Fruit fly (Drosophila melanogaster) whole organism, embryonic: Measurements from ENCODE around the gene Nle.
A peak's percentile ranks its signal among the peaks of the same experiment; 100 is the strongest.

Source experiments
- Abd-B ChIP-seq: fragments of 200-800 bp; sonication (Bioruptor generic); optimal IDR thresholded peaks from 2 replicates; lab custom pipeline; 2018; ENCODE audit warnings: missing biosample characterization, mild to moderate bottlenecking, missing genetic modification characterization, moderate library complexity
- CG10147 ChIP-seq: fragments of 200-800 bp; sonication (Bioruptor generic); optimal IDR thresholded peaks from 2 replicates; lab custom pipeline; 2019; ENCODE audit warnings: missing biosample characterization, mild to moderate bottlenecking, missing genetic modification characterization, moderate library complexity
- CG10654 ChIP-seq: fragments of 200-800 bp; sonication (Bioruptor generic); optimal IDR thresholded peaks from 2 replicates; lab custom pipeline; 2016; ENCODE audit warnings: missing biosample characterization, missing genetic modification characterization
- CG10959 ChIP-seq: fragments of 200-800 bp; sonication (Bioruptor generic); IDR thresholded peaks from 2 replicates; pipeline ENCODE4 v1.3.6; 2022; ENCODE audit warnings: missing biosample characterization, missing genetic modification characterization
- CG11093 ChIP-seq: fragments of 200-800 bp; sonication (Bioruptor generic); IDR thresholded peaks from 3 replicates; pipeline ENCODE4 v1.3.6; 2022; ENCODE audit warnings: missing biosample characterization, missing genetic modification characterization
- CG11398 ChIP-seq: fragments of 200-800 bp; sonication (Bioruptor generic); optimal IDR thresholded peaks from 2 replicates; lab custom pipeline; 2016; ENCODE audit warnings: missing biosample characterization, missing genetic modification characterization
- CG13123 ChIP-seq: fragments of 200-800 bp; sonication (Bioruptor generic); optimal IDR thresholded peaks from 2 replicates; lab custom pipeline; 2016; ENCODE audit warnings: missing biosample characterization, missing genetic modification characterization
- CG13287 ChIP-seq: fragments of 200-800 bp; sonication (Bioruptor generic); IDR thresholded peaks from 2 replicates; pipeline ENCODE4 v1.3.6; 2022; ENCODE audit warnings: missing biosample characterization, missing genetic modification characterization; ENCODE audit not compliant: partially characterized antibody
- CG13424 ChIP-seq: fragments of 200-800 bp; sonication (Bioruptor generic); optimal IDR thresholded peaks from 2 replicates; lab custom pipeline; 2019; ENCODE audit warnings: missing biosample characterization, mild to moderate bottlenecking, missing genetic modification characterization, moderate library complexity
- CG14050 ChIP-seq: fragments of 200-800 bp; sonication (Bioruptor generic); IDR thresholded peaks from 3 replicates; pipeline ENCODE4 v1.3.6; 2022; ENCODE audit warnings: missing biosample characterization, missing genetic modification characterization
- CG15696 ChIP-seq: fragments of 200-800 bp; sonication (Bioruptor generic); optimal IDR thresholded peaks from 2 replicates; lab custom pipeline; 2019; ENCODE audit warnings: missing biosample characterization, mild to moderate bottlenecking, missing genetic modification characterization, moderate library complexity
- CG1647 ChIP-seq: fragments of 200-800 bp; sonication (Bioruptor generic); optimal IDR thresholded peaks from 3 replicates; lab custom pipeline; 2016; ENCODE audit warnings: missing biosample characterization, missing genetic modification characterization
- CG16813 ChIP-seq: fragments of 200-800 bp; sonication (Bioruptor generic); IDR thresholded peaks from 3 replicates; pipeline ENCODE4 v1.3.6; 2022; ENCODE audit warnings: missing biosample characterization, missing genetic modification characterization; ENCODE audit not compliant: partially characterized antibody
- CG2202 ChIP-seq: fragments of 200-800 bp; sonication (Bioruptor generic); optimal IDR thresholded peaks from 2 replicates; lab custom pipeline; 2018; ENCODE audit warnings: missing biosample characterization, mild to moderate bottlenecking, missing genetic modification characterization
- CG31365 ChIP-seq: fragments of 200-800 bp; sonication (Bioruptor generic); optimal IDR thresholded peaks from 2 replicates; lab custom pipeline; 2018; ENCODE audit warnings: missing biosample characterization, mild to moderate bottlenecking, missing genetic modification characterization
- CG3847 ChIP-seq: fragments of 200-800 bp; sonication (Bioruptor generic); IDR thresholded peaks from 2 replicates; pipeline ENCODE4 v1.3.6; 2022; ENCODE audit warnings: missing biosample characterization, missing genetic modification characterization
- CG4328 ChIP-seq: fragments of 200-800 bp; sonication (Bioruptor generic); optimal IDR thresholded peaks from 3 replicates; lab custom pipeline; 2017; ENCODE audit warnings: missing biosample characterization, missing genetic modification reagents, missing genetic modification characterization
- CG43689 ChIP-seq: fragments of 200-800 bp; sonication (Bioruptor generic); IDR thresholded peaks from 2 replicates; pipeline ENCODE4 v1.3.6; 2022; ENCODE audit warnings: missing biosample characterization, missing genetic modification characterization
- CG5953 ChIP-seq: fragments of 200-800 bp; sonication (Bioruptor generic); IDR thresholded peaks from 2 replicates; pipeline ENCODE4 v1.3.6; 2022; ENCODE audit warnings: missing biosample characterization, missing genetic modification characterization
- CG6765 ChIP-seq: fragments of 200-800 bp; sonication (Bioruptor generic); optimal IDR thresholded peaks from 3 replicates; lab custom pipeline; 2017; ENCODE audit warnings: missing biosample characterization, mild to moderate bottlenecking, missing genetic modification characterization
- CG8089 ChIP-seq: fragments of 200-800 bp; sonication (Bioruptor generic); optimal IDR thresholded peaks from 3 replicates; lab custom pipeline; 2016; ENCODE audit warnings: missing biosample characterization, missing genetic modification characterization
- CG8765 ChIP-seq: fragments of 200-800 bp; sonication (Bioruptor generic); IDR thresholded peaks from 2 replicates; pipeline ENCODE4 v1.3.6; 2022; ENCODE audit warnings: missing biosample characterization, missing genetic modification characterization
- CG9437 ChIP-seq: fragments of 200-800 bp; sonication (Bioruptor generic); optimal IDR thresholded peaks from 2 replicates; lab custom pipeline; 2018; ENCODE audit warnings: missing biosample characterization, mild to moderate bottlenecking, missing genetic modification characterization
- CG9817 ChIP-seq: fragments of 200-800 bp; sonication (Bioruptor generic); optimal IDR thresholded peaks from 2 replicates; lab custom pipeline; 2018; ENCODE audit warnings: missing biosample characterization, mild to moderate bottlenecking, missing genetic modification characterization, moderate library complexity
- CrebB ChIP-seq: fragments of 200-800 bp; sonication (Bioruptor generic); optimal IDR thresholded peaks from 3 replicates; lab custom pipeline; 2018; ENCODE audit warnings: missing biosample characterization, mild to moderate bottlenecking, missing genetic modification characterization
- Dp ChIP-seq: fragments of 200-800 bp; sonication (Bioruptor generic); optimal IDR thresholded peaks from 2 replicates; lab custom pipeline; 2018; ENCODE audit warnings: missing biosample characterization, mild to moderate bottlenecking, missing genetic modification characterization, moderate library complexity
- HmgD ChIP-seq: fragments of 200-800 bp; sonication (Bioruptor generic); optimal IDR thresholded peaks from 3 replicates; lab custom pipeline; 2016; ENCODE audit warnings: missing biosample characterization, missing genetic modification characterization
- Mes4 ChIP-seq: fragments of 200-800 bp; sonication (Bioruptor generic); optimal IDR thresholded peaks from 2 replicates; lab custom pipeline; 2016; ENCODE audit warnings: missing biosample characterization, missing genetic modification characterization
- Neu2 ChIP-seq: fragments of 200-800 bp; sonication (Bioruptor generic); optimal IDR thresholded peaks from 3 replicates; lab custom pipeline; 2016; ENCODE audit warnings: missing biosample characterization, missing genetic modification characterization, borderline replicate concordance
- NfI ChIP-seq: fragments of 200-800 bp; sonication (Bioruptor generic); optimal IDR thresholded peaks from 3 replicates; lab custom pipeline; 2018; ENCODE audit warnings: missing biosample characterization, mild to moderate bottlenecking, missing genetic modification characterization, moderate library complexity
- Scr ChIP-seq: fragments of 200-800 bp; sonication (Bioruptor generic); IDR thresholded peaks from 2 replicates; pipeline ENCODE4 v1.3.6; 2022; ENCODE audit warnings: missing biosample characterization, missing genetic modification characterization; ENCODE audit not compliant: partially characterized antibody
- Stat92E ChIP-seq, 3 experiments: fragments of >200 bp in 2 of 3; fragments of 200-800 bp in 1 of 3; sonication (Bioruptor generic) in 1 of 3; optimal IDR thresholded peaks; 2 replicates each; lab custom pipeline; 2017 to 2019; ENCODE audit warnings: missing biosample characterization in 3 of 3, missing genetic modification characterization in 3 of 3, mild to moderate bottlenecking in 1 of 3, moderate library complexity in 1 of 3
- Tbp ChIP-seq: fragments of >200 bp; optimal IDR thresholded peaks from 2 replicates; lab custom pipeline; 2018; ENCODE audit warnings: missing biosample characterization, missing genetic modification characterization
- ase ChIP-seq: fragments of 200-800 bp; sonication (Bioruptor generic); IDR thresholded peaks from 3 replicates; pipeline ENCODE4 v1.3.6; 2022; ENCODE audit warnings: missing biosample characterization, missing genetic modification characterization
- bsh ChIP-seq, 2 experiments: fragments of 200-800 bp; sonication (Bioruptor generic); optimal IDR thresholded peaks; 2 replicates each; lab custom pipeline; 2017 to 2018; ENCODE audit warnings: mild to moderate bottlenecking in 2 of 2, missing biosample characterization in 2 of 2, missing genetic modification characterization in 2 of 2, moderate library complexity in 1 of 2
- caup ChIP-seq: fragments of 200-800 bp; sonication (Bioruptor generic); optimal IDR thresholded peaks from 3 replicates; lab custom pipeline; 2017; ENCODE audit warnings: missing biosample characterization, mild to moderate bottlenecking, missing genetic modification characterization, moderate library complexity; ENCODE audit not compliant: severe bottlenecking
- dati ChIP-seq: fragments of 200-800 bp; sonication (Bioruptor generic); IDR thresholded peaks from 2 replicates; pipeline ENCODE4 v1.3.6; 2022; ENCODE audit warnings: missing biosample characterization, missing genetic modification characterization
- ems ChIP-seq: fragments of 200-800 bp; sonication (Bioruptor generic); optimal IDR thresholded peaks from 3 replicates; lab custom pipeline; 2016; ENCODE audit warnings: missing biosample characterization, missing genetic modification characterization
- esg ChIP-seq: fragments of 200-800 bp; sonication (Bioruptor generic); conservative IDR thresholded peaks from 2 replicates; pipeline ENCODE4 v1.3.6; 2022; ENCODE audit warnings: missing biosample characterization, missing genetic modification characterization
- gcm2 ChIP-seq: fragments of 200-800 bp; sonication (Bioruptor generic); optimal IDR thresholded peaks from 2 replicates; lab custom pipeline; 2016; ENCODE audit warnings: missing biosample characterization, missing genetic modification characterization
- jigr1 ChIP-seq: fragments of 200-800 bp; sonication (Bioruptor generic); IDR thresholded peaks from 3 replicates; pipeline ENCODE4 v1.3.6; 2022; ENCODE audit warnings: missing biosample characterization, missing genetic modification characterization
- kni ChIP-seq: fragments of 200-800 bp; sonication (Bioruptor generic); optimal IDR thresholded peaks from 3 replicates; lab custom pipeline; 2017; ENCODE audit warnings: mild to moderate bottlenecking, missing biosample characterization, missing genetic modification reagents, missing genetic modification characterization
- lbe ChIP-seq: fragments of 200-800 bp; sonication (Bioruptor generic); optimal IDR thresholded peaks from 2 replicates; lab custom pipeline; 2016; ENCODE audit warnings: missing biosample characterization, mild to moderate bottlenecking, missing genetic modification characterization
- mam ChIP-seq: fragments of 200-800 bp; sonication (Bioruptor generic); optimal IDR thresholded peaks from 3 replicates; lab custom pipeline; 2016; ENCODE audit warnings: missing biosample characterization, missing genetic modification characterization
- onecut ChIP-seq: fragments of 200-800 bp; sonication (Bioruptor generic); IDR thresholded peaks from 2 replicates; pipeline ENCODE4 v1.3.6; 2022; ENCODE audit warnings: missing biosample characterization, missing genetic modification characterization
- psq ChIP-seq: fragments of 200-800 bp; sonication (Bioruptor generic); optimal IDR thresholded peaks from 2 replicates; lab custom pipeline; 2017; ENCODE audit warnings: missing biosample characterization, missing genetic modification characterization
- row ChIP-seq: fragments of 200-800 bp; sonication (Bioruptor generic); IDR thresholded peaks from 3 replicates; pipeline ENCODE4 v1.3.6; 2022; ENCODE audit warnings: missing biosample characterization, missing genetic modification characterization
- sqz ChIP-seq: fragments of 200-800 bp; sonication (Bioruptor generic); optimal IDR thresholded peaks from 3 replicates; lab custom pipeline; 2018; ENCODE audit warnings: missing biosample characterization, mild to moderate bottlenecking, missing genetic modification characterization
- twi ChIP-seq: fragments of 200-800 bp; optimal IDR thresholded peaks from 2 replicates; lab custom pipeline; 2019; ENCODE audit warnings: missing biosample characterization, mild to moderate bottlenecking, missing genetic modification characterization, moderate library complexity
- yki ChIP-seq: fragments of >200 bp; optimal IDR thresholded peaks from 3 replicates; lab custom pipeline; 2018

Nle gene

dm6 chr2L:574226-574625 lies 6.3 kb upstream of the Nle start, which contains the start of the genes Ipk2 and cold (continued):
- TF ChIP-seq bsh (GFP tag; optimal IDR thresholded peaks at IDR 0.05; lab: Kevin White, UChicago) (peak in 1 of 2 experiments; percentile 69), CG9817 (tag; lab: Kevin White, UChicago) (peak; percentile 85), CG13123 (GFP tag; lab: Kevin White, UChicago) (peak; percentile 62), jigr1 (peak; percentile 46; the same call in 1 of the 3 replicates), CG9437 (peak; percentile 92), sqz (GFP tag; lab: Kevin White, UChicago) (no peak), CG13424 (tag; lab: Kevin White, UChicago) (peak; percentile 81), Tbp (GFP tag; lab: Kevin White, UChicago) (no peak), CG10147 (GFP tag; lab: Kevin White, UChicago) (peak; percentile 74), NfI (GFP tag; lab: Kevin White, UChicago) (peak; percentile 85), CG10654 (GFP tag; lab: Kevin White, UChicago) (peak; percentile 60), CG15696 (tag; lab: Kevin White, UChicago) (peak; percentile 69), CG31365 (tag; lab: Kevin White, UChicago) (peak; percentile 12), CG10959 (peak; percentile 28; the same call in 1 of the 2 replicates), Neu2 (no peak), ase (no peak), Stat92E (GFP tag; optimal IDR thresholded peaks at IDR 0.05; lab: Kevin White, UChicago) (no peak), CG3847 (GFP tag; lab: Robert Waterston, UW) (peak; percentile 93), Mes4 (GFP tag; lab: Kevin White, UChicago) (peak; percentile 48), CG14050 (GFP tag; lab: Robert Waterston, UW) (peak; percentile 57; the same call in 2 of the 3 replicates), psq (GFP tag; lab: Kevin White, UChicago) (peak; percentile 70), esg (GFP tag; lab: Robert Waterston, UW) (peak; percentile 49), onecut (GFP tag; lab: Robert Waterston, UW) (peak; percentile 49), CG11093 (GFP tag; lab: Robert Waterston, UW) (peak; percentile 48; the same call in 1 of the 3 replicates), lbe (GFP tag; lab: Kevin White, UChicago) (peak; percentile 80), CG4328 (GFP tag; lab: Kevin White, UChicago) (peak; percentile 69), row (GFP tag; lab: Robert Waterston, UW) (peak; percentile 95), kni (peak; percentile 68), CrebB (tag; lab: Kevin White, UChicago) (peak; percentile 31), CG8765 (GFP tag; lab: Robert Waterston, UW) (peak; percentile 64), CG6765 (GFP tag; lab: Kevin White, UChicago) (peak; percentile 40), caup (GFP tag; lab: Kevin White, UChicago) (peak; percentile 87), CG11398 (GFP tag; lab: Kevin White, UChicago) (peak; percentile 54), CG5953 (no peak), Scr (0 out of 2 replicates have a peak, but pooled peaks have one; percentile 28), ems (GFP tag; lab: Kevin White, UChicago) (peak; percentile 84), gcm2 (GFP tag; lab: Kevin White, UChicago) (peak; percentile 53), Abd-B (GFP tag; lab: Kevin White, UChicago) (peak; percentile 86), CG1647 (GFP tag; lab: Kevin White, UChicago) (peak; percentile 75), mam (GFP tag; lab: Kevin White, UChicago) (peak; percentile 89), CG8089 (GFP tag; lab: Kevin White, UChicago) (peak; percentile 28), CG13287 (GFP tag; lab: Robert Waterston, UW) (peak; percentile 59), CG43689 (GFP tag; lab: Robert Waterston, UW) (0 out of 2 replicates have a peak, but pooled peaks have one; percentile 10), yki (lab: Kevin White, UChicago) (no peak), HmgD (GFP tag; lab: Kevin White, UChicago) (peak; percentile 20), Dp (GFP tag; lab: Kevin White, UChicago) (peak; percentile 63), CG16813 (GFP tag; lab: Robert Waterston, UW) (peak; percentile 42; the same call in 1 of the 3 replicates), dati (no peak), CG2202 (tag; lab: Kevin White, UChicago) (peak; percentile 43), twi (tag; lab: Kevin White, UChicago) (peak; percentile 67)
